Fruit fly (Drosophila melanogaster) whole organism: ENCODE measurements around the gene CG8814.

ENCODE experiments used
- EcR ChIP-seq, 2 experiments: fragments of >200 bp; optimal IDR thresholded peaks; 2 replicates each; lab custom pipeline; 2017; ENCODE audit warnings: missing biosample characterization in 2 of 2, missing genetic modification characterization in 2 of 2, missing genetic modification reagents in 2 of 2
- pan ChIP-seq: fragments of >200 bp; optimal IDR thresholded peaks from 2 replicates; lab custom pipeline; 2017
- usp ChIP-seq: fragments of >200 bp; optimal IDR thresholded peaks from 2 replicates; lab custom pipeline; 2017; ENCODE audit warnings: missing biosample characterization, missing genetic modification characterization, mixed read lengths

DNA sequence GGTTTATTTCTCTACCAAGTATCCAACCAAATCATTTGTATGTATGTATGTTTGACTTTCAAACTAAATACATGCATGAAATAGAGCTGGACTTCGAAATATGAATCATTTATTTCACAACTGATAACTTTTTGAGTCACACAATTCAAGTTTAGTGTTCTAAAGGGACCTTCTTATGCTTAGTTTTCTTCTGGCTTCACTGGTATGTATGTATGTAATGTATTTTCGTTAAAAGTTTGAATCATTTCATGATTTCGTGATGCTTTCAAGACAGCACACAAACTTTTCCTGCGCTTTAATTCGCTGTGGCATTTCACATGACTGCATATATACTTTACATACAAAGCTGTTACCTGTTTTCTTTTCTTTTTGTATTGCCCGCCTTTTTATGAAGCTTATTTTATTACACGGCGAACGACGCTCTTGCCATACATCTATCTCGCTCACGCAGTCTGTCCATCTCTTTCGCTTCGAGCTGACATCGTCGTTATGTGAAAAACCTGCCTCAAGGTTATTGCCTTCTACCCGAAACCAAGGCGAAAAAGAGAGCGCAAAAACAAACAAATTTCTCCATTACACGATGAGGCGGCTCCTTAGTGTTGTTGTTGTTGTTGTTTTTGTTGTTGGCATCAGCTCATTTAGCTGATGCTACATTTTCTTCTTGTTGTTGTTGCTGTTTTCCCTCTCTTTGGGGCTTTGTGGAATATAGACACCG, 33.9 kb downstream of the CG8814 start:
- peak; percentile 87 to 89 for TF ChIP-seq EcR (GFP tag; optimal IDR thresholded peaks at IDR 0.05; lab: Kevin White, UChicago)
- TF ChIP-seq pan (lab: Kevin White, UChicago) = no peak
- no peak for TF ChIP-seq usp (GFP tag; lab: Kevin White, UChicago)
